Worm (Caenorhabditis elegans): Measurements from ENCODE around the gene abts-4.

abts-4 gene

DNA sequence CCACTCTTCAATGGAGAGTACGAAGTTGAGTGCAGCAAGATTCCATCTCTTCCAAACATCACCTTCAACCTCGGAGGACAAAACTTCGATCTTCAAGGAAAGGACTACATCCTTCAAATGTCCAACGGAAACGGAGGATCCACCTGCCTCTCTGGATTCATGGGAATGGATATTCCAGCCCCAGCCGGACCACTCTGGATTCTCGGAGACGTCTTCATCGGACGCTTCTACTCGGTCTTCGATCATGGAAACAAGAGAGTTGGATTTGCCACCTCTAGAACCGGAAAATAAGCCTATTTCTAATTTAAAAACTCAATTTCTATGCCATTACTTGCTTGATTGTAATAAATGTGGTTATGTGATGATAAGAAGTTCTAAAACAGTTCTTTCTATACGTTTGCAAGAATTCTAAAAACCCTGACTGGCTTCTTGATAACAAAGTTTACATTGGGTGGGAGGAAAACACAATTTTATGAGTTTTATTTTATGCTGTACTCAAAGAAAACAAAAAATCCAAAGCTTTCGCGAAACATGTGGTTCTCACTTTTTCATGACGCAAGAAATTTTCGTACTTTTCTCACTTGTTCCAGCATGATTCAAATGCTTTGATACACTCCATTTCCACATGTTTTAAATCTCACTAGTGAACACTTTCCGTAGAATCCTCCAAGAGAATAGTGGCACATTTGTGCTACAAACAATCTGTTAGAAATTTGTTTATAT, 30.9 kb upstream of the abts-4 start (continued):
- TF ChIP-seq zfp-3 (GFP tag; conservative IDR thresholded peaks at IDR 0.05) (peak; percentile 77; the same call in 1 of the 2 replicates), hlh-30 (tag; optimal IDR thresholded peaks at IDR 0.05; ENCODE audit: insufficient read depth) (no peak), hif-1 (tag; optimal IDR thresholded peaks at IDR 0.05) (no peak), unc-62 (GFP tag; optimal IDR thresholded peaks at IDR 0.05 in 1 of 2) (no peak), unc-62 (tag; optimal IDR thresholded peaks at IDR 0.05) (no peak), T20F7.1 (GFP tag; optimal IDR thresholded peaks at IDR 0.05) (peak; percentile 23), daf-8 (GFP tag; IDR thresholded peaks at IDR 0.05) (no peak), F10B5.3 (tag; optimal IDR thresholded peaks at IDR 0.05) (no peak), ztf-7 (tag; optimal IDR thresholded peaks at IDR 0.05) (peak; percentile 68), F37D6.2 (tag; optimal IDR thresholded peaks at IDR 0.05) (no peak), ces-1 (GFP tag; optimal IDR thresholded peaks at IDR 0.05) (no peak), tra-1 (GFP tag; IDR thresholded peaks at IDR 0.05) (no peak), ceh-32 (tag; optimal IDR thresholded peaks at IDR 0.05; ENCODE audit: poor library complexity) (no peak), attf-4 (tag; optimal IDR thresholded peaks at IDR 0.05) (no peak), nhr-102 (tag; optimal IDR thresholded peaks at IDR 0.05) (peak; percentile 25), aha-1 (tag) (peak; percentile 95), mxl-2 (GFP tag; conservative IDR thresholded peaks at IDR 0.05) (no peak), spr-3 (GFP tag; optimal IDR thresholded peaks at IDR 0.05) (no peak), lir-3 (tag; optimal IDR thresholded peaks at IDR 0.05) (no peak), daf-12 (tag; optimal IDR thresholded peaks at IDR 0.05) (no peak), D1046.2 (GFP tag; IDR thresholded peaks at IDR 0.05) (no peak), mdt-29 (GFP tag; IDR thresholded peaks at IDR 0.05) (no peak), daf-19 (GFP tag; conservative IDR thresholded peaks at IDR 0.05) (no peak), madf-9 (GFP tag; conservative IDR thresholded peaks at IDR 0.05) (no peak), unc-130 (GFP tag; optimal IDR thresholded peaks at IDR 0.05) (no peak), F44E2.7 (GFP tag; IDR thresholded peaks at IDR 0.05) (no peak), lim-7 (GFP tag; IDR thresholded peaks at IDR 0.05) (no peak), pqm-1 (tag; optimal IDR thresholded peaks at IDR 0.05) (peak; percentile 56), F26F4.8 (GFP tag; conservative IDR thresholded peaks at IDR 0.05) (no peak), ceh-62 (tag; optimal IDR thresholded peaks at IDR 0.05) (no peak), tag-97 (GFP tag; IDR thresholded peaks at IDR 0.05) (no peak), zip-2 (tag; optimal IDR thresholded peaks at IDR 0.05) (no peak), nhr-28 (tag; optimal IDR thresholded peaks at IDR 0.05) (peak; percentile 8), daf-16 (GFP tag; optimal IDR thresholded peaks at IDR 0.05) (no peak), daf-16 (tag; optimal IDR thresholded peaks at IDR 0.05) (peak; percentile 97), ceh-44 (GFP tag; IDR thresholded peaks at IDR 0.05) (no peak), lin-38 (GFP tag; IDR thresholded peaks at IDR 0.05) (peak; percentile 26; the same call in 1 of the 2 replicates), nhr-11 (tag; optimal IDR thresholded peaks at IDR 0.05) (no peak), hlh-11 (tag; optimal IDR thresholded peaks at IDR 0.05) (peak; percentile 65), egl-43 (GFP tag; IDR thresholded peaks at IDR 0.05) (no peak), unc-39 (tag; optimal IDR thresholded peaks at IDR 0.05) (no peak), nhr-25 (tag; optimal IDR thresholded peaks at IDR 0.05; ENCODE audit: borderline replicate concordance, insufficient read depth) (no peak), skn-1 (tag; optimal IDR thresholded peaks at IDR 0.05) (no peak), nhr-77 (tag; optimal IDR thresholded peaks at IDR 0.05) (peak; percentile 75), egl-27 (tag; optimal IDR thresholded peaks at IDR 0.05) (no peak), lsy-2 (tag; optimal IDR thresholded peaks at IDR 0.05) (peak in 1 of 2 experiments; percentile 26), nhr-42 (GFP tag; IDR thresholded peaks at IDR 0.05) (no peak), pha-4 (GFP tag; IDR thresholded peaks at IDR 0.05) (peak; percentile 65), pha-4 (tag; optimal IDR thresholded peaks at IDR 0.05) (no peak), set-16 (GFP tag; IDR thresholded peaks at IDR 0.05) (no peak), fkh-10 (GFP tag; optimal IDR thresholded peaks at IDR 0.05) (no peak), spr-1 (tag; optimal IDR thresholded peaks at IDR 0.05) (no peak)
